Fruit fly (Drosophila melanogaster) ovary, adult (tissue): ENCODE measurements around the gene CanA-14F.

Experiments used
- CG17801 ChIP-seq: fragments of 200-800 bp; optimal IDR thresholded peaks from 2 replicates; lab custom pipeline; 2019; ENCODE audit warnings: missing biosample characterization, mild to moderate bottlenecking, missing genetic modification characterization, moderate library complexity; ENCODE audit not compliant: partially characterized antibody

Gene CanA-14F

dm6 chrX:16552968-16553417, 34.0 kb downstream of the CanA-14F start:
- TF ChIP-seq CG17801 (GFP tag; lab: Kevin White, UChicago), result no peak

- peak; percentile 79 for TF ChIP-seq CG17801 (GFP tag; lab: Kevin White, UChicago)
Observed at dm6 chrX:16552567-16552966, 34.4 kb downstream of the CanA-14F start.

- no peak for TF ChIP-seq CG17801 (GFP tag; lab: Kevin White, UChicago)
Observed at dm6 chrX:16547390-16547789, 39.6 kb downstream of the CanA-14F start, which contains the start of gene CG9902. Gene CG9902, minus strand, starts transcription at chrX:16547520.

dm6 chrX:16540802-16541346, 46.1 kb downstream of the CanA-14F start, which contains the start of gene CG9903:
Gene CG9903, minus strand, starts transcription at chrX:16540852.
- TF ChIP-seq CG17801 (GFP tag; lab: Kevin White, UChicago), result no peak

dm6 chrX:16533046-16533496, 53.9 kb downstream of the CanA-14F start, which contains the start of gene para:
Gene para, minus strand, starts transcription at chrX:16533096.
- no peak for TF ChIP-seq CG17801 (GFP tag; lab: Kevin White, UChicago)

- TF ChIP-seq CG17801 (GFP tag; lab: Kevin White, UChicago), result no peak
Observed at dm6 chrX:16527203-16527602, 59.8 kb downstream of the CanA-14F start.

dm6 chrX:16526084-16526734, 60.8 kb downstream of the CanA-14F start:
- TF ChIP-seq CG17801 (GFP tag; lab: Kevin White, UChicago), result no peak

- TF ChIP-seq CG17801 (GFP tag; lab: Kevin White, UChicago), result no peak
Observed at dm6 chrX:16525315-16525714, 61.7 kb downstream of the CanA-14F start, which contains the start of gene Cnx14D. Gene Cnx14D, minus strand, starts transcription at chrX:16525415.
